Fruit fly (Drosophila melanogaster) whole organism, prepupa: ENCODE results near the gene Osi23.
A peak's percentile ranks its signal among the peaks of the same experiment; 100 is the strongest.

ENCODE experiments used
- Blimp-1 ChIP-seq: fragments of 200-800 bp; sonication (Bioruptor generic); optimal IDR thresholded peaks from 3 replicates; lab custom pipeline; 2017; ENCODE audit warnings: missing biosample characterization, missing genetic modification characterization, mild to moderate bottlenecking, moderate library complexity, missing genetic modification reagents
- CG10669 ChIP-seq: fragments of 200-800 bp; sonication (Bioruptor generic); optimal IDR thresholded peaks from 3 replicates; lab custom pipeline; 2018; ENCODE audit warnings: missing biosample characterization, mild to moderate bottlenecking, missing genetic modification characterization, moderate library complexity
- CG3032 ChIP-seq: fragments of 200-800 bp; optimal IDR thresholded peaks from 2 replicates; lab custom pipeline; 2019; ENCODE audit warnings: missing biosample characterization, mild to moderate bottlenecking, missing genetic modification characterization, moderate library complexity
- CG32006 ChIP-seq: fragments of 200-800 bp; sonication (Bioruptor generic); optimal IDR thresholded peaks from 3 replicates; lab custom pipeline; 2017; ENCODE audit warnings: missing biosample characterization, mild to moderate bottlenecking, missing genetic modification characterization
- CG8632 ChIP-seq: fragments of 200-800 bp; sonication (Bioruptor generic); optimal IDR thresholded peaks from 3 replicates; lab custom pipeline; 2016; ENCODE audit warnings: missing biosample characterization, missing genetic modification characterization
- Eip78C ChIP-seq: fragments of 200-800 bp; sonication (Bioruptor generic); peaks from one replicate; lab custom pipeline; 2016; ENCODE audit warnings: missing biosample characterization, missing genetic modification characterization
- Gug ChIP-seq: fragments of 200-800 bp; sonication (Bioruptor generic); IDR thresholded peaks from 2 replicates; pipeline ENCODE4 v1.3.6; 2022; ENCODE audit warnings: missing biosample characterization, missing genetic modification characterization
- Sox102F ChIP-seq: fragments of 200-800 bp; sonication (Bioruptor generic); optimal IDR thresholded peaks from 2 replicates; lab custom pipeline; 2016; ENCODE audit warnings: missing biosample characterization, mild to moderate bottlenecking, missing genetic modification characterization
- cyc ChIP-seq: fragments of 200-800 bp; sonication (Bioruptor generic); optimal IDR thresholded peaks from 3 replicates; lab custom pipeline; 2016; ENCODE audit warnings: missing biosample characterization, missing genetic modification characterization
- dsx ChIP-seq: fragments of 200-800 bp; optimal IDR thresholded peaks from 3 replicates; lab custom pipeline; 2019; ENCODE audit warnings: missing biosample characterization, mild to moderate bottlenecking, missing genetic modification characterization, moderate library complexity; ENCODE audit not compliant: poor library complexity, severe bottlenecking
- esn ChIP-seq: fragments of 200-800 bp; sonication (Bioruptor generic); optimal IDR thresholded peaks from 2 replicates; lab custom pipeline; 2016; ENCODE audit warnings: missing biosample characterization, mild to moderate bottlenecking, missing genetic modification characterization, moderate library complexity
- lz ChIP-seq: fragments of 200-800 bp; sonication (Bioruptor generic); optimal IDR thresholded peaks from 3 replicates; lab custom pipeline; 2016; ENCODE audit warnings: missing biosample characterization, missing genetic modification characterization
- salr ChIP-seq, 2 experiments: fragments of 200-800 bp; sonication (Bioruptor generic); optimal IDR thresholded peaks; 3 replicates each; lab custom pipeline; 2016 to 2018; ENCODE audit warnings: missing biosample characterization in 2 of 2, missing genetic modification characterization in 2 of 2, mild to moderate bottlenecking in 1 of 2

DNA sequence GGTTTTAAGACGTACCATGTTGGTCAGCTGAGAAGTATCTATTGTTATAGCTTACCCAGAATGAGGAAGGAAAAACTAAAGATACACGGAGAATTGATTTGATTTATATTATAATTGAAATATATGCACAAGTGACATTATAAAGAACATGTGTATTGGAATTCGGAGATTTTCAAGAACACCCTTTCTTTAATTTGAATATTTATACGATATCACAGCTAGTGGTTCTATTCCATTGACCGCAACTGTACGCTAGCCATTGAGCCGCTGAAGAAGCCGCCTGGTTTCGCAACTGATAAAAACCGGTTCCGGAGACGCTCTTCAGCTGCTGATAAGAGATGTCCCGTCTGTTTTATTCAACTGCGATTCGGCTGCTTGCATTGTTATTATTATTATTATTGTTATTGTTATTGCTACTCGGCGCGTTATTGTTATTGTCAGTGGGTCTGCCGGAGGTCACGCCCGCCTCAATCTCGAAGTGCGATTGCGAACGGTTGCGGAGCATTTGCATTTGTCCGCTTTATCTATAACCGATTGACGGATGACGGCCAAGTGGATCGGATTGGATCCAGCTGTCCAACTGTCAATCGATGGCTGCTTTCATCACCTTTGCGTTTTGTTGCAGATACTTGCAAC lies 16.9 kb upstream of the Osi23 start:
- TF ChIP-seq Gug (GFP tag; lab: Robert Waterston, UW) = no peak
- TF ChIP-seq esn = peak; percentile 59
- TF ChIP-seq salr (GFP tag; optimal IDR thresholded peaks at IDR 0.05; lab: Kevin White, UChicago) = peak in 1 of 2 experiments; percentile 29
- peak; percentile 45 for TF ChIP-seq Sox102F (GFP tag; lab: Kevin White, UChicago)
- peak; percentile 52 for TF ChIP-seq dsx (GFP tag; lab: Kevin White, UChicago)
- no peak for TF ChIP-seq Blimp-1 (GFP tag; lab: Kevin White, UChicago)
- peak; percentile 71 for TF ChIP-seq CG32006 (GFP tag; lab: Kevin White, UChicago)
- TF ChIP-seq CG3032 (tag; lab: Kevin White, UChicago) = peak; percentile 52
- peak; percentile 6 for TF ChIP-seq cyc (GFP tag; lab: Kevin White, UChicago)
- peak; percentile 24 for TF ChIP-seq lz (GFP tag; lab: Kevin White, UChicago)
- TF ChIP-seq Eip78C (GFP tag; lab: Kevin White, UChicago) = peak; percentile 92
- peak; percentile 64 for TF ChIP-seq CG8632
- TF ChIP-seq CG10669 (GFP tag; lab: Kevin White, UChicago) = peak; percentile 61
